Fruit fly (Drosophila melanogaster): ENCODE results near the gene Ccm3.

DNA sequence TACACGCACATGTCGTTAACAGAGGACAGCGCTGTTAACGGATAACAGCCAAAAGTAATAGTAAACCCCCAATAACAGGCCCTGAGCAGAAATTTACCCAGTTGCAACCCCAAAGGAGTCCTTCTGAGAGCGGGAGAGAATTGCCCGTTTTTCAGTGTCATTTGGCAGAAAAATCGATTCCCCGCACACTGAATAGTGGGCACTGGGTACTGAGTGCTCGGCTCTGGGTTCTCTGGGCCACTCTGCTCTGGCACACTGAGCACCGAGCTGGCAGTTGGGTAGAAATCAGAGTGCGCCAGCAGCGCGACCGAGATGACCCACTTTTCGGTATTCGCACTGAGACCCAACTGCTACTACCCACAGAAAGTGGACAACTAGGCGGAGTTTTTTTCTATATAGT lies 2.6 kb downstream of the Ccm3 start, which contains the start of gene Rbp:
- TF ChIP-seq insv (optimal IDR thresholded peaks at IDR 0.05) (no peak), psq (optimal IDR thresholded peaks at IDR 0.05) (no peak), h (optimal IDR thresholded peaks at IDR 0.05) (no peak), Myc (optimal IDR thresholded peaks at IDR 0.05) (no peak), ttk (optimal IDR thresholded peaks at IDR 0.05) (no peak), Sin3A (optimal IDR thresholded peaks at IDR 0.05) (no peak)
